Worm (Caenorhabditis elegans) whole organism, L3 larva: Measurements from ENCODE around the gene cope-1.

Source experiments
- ZK546.5 ChIP-seq: sonication (generic microtip); optimal IDR thresholded peaks from 2 replicates; lab custom pipeline; 2017; ENCODE audit warnings: missing biosample characterization, missing genetic modification characterization
- aly-2 ChIP-seq: fragments of 150-350 bp; optimal IDR thresholded peaks from 2 replicates; lab custom pipeline; 2014; ENCODE audit warnings: missing biosample characterization, missing genetic modification characterization
- ama-1 ChIP-seq: fragments of 150-350 bp; optimal IDR thresholded peaks from 2 replicates; lab custom pipeline; 2018
- ceh-28 ChIP-seq: fragments of 150-350 bp; optimal IDR thresholded peaks from 2 replicates; lab custom pipeline; 2014; ENCODE audit warnings: missing biosample characterization, missing genetic modification reagents, missing genetic modification characterization
- ceh-82 ChIP-seq: fragments of 150-350 bp; optimal IDR thresholded peaks from 2 replicates; lab custom pipeline; 2014; ENCODE audit warnings: missing biosample characterization, missing genetic modification characterization
- daf-12 ChIP-seq: fragments of 150-350 bp; optimal IDR thresholded peaks from 2 replicates; lab custom pipeline; 2014; ENCODE audit warnings: missing biosample characterization, missing genetic modification reagents, missing genetic modification characterization
- egl-5 ChIP-seq: fragments of 150-350 bp; optimal IDR thresholded peaks from 2 replicates; lab custom pipeline; 2017; ENCODE audit warnings: missing biosample characterization, missing genetic modification reagents, missing genetic modification characterization, inconsistent platforms
- elt-1 ChIP-seq: fragments of 150-350 bp; optimal IDR thresholded peaks from 2 replicates; lab custom pipeline; 2014; ENCODE audit warnings: missing biosample characterization, missing genetic modification characterization
- elt-2 ChIP-seq: sonication (generic microtip); optimal IDR thresholded peaks from 2 replicates; lab custom pipeline; 2016; ENCODE audit warnings: missing genetic modification reagents, mild to moderate bottlenecking, missing genetic modification characterization, missing compliant biosample characterization
- elt-3 ChIP-seq, 3 experiments: fragments of 150-350 bp in 1 of 3; sonication (generic microtip) in 2 of 3; optimal IDR thresholded peaks; 2 replicates in 2 of 3; 4 replicates in 1 of 3; lab custom pipeline; 2014 to 2017; ENCODE audit warnings: missing biosample characterization in 3 of 3, missing genetic modification characterization in 3 of 3
- eor-1 ChIP-seq, 2 experiments: fragments of 150-350 bp; optimal IDR thresholded peaks; 2 replicates each; lab custom pipeline; 2014 to 2018; ENCODE audit warnings: missing biosample characterization in 2 of 2, missing genetic modification characterization in 2 of 2
- fkh-2 ChIP-seq: fragments of 150-350 bp; optimal IDR thresholded peaks from 2 replicates; lab custom pipeline; 2014; ENCODE audit warnings: missing biosample characterization, missing genetic modification reagents, missing genetic modification characterization
- jun-1 ChIP-seq: fragments of 150-350 bp; optimal IDR thresholded peaks from 2 replicates; lab custom pipeline; 2014; ENCODE audit warnings: missing biosample characterization, missing genetic modification reagents, missing genetic modification characterization
- lin-15B ChIP-seq: fragments of 150-350 bp; optimal IDR thresholded peaks from 2 replicates; lab custom pipeline; 2014; ENCODE audit warnings: missing biosample characterization, missing genetic modification characterization
- lin-39 ChIP-seq: fragments of 150-350 bp; optimal IDR thresholded peaks from 2 replicates; lab custom pipeline; 2018; ENCODE audit warnings: missing biosample characterization, missing genetic modification reagents, missing genetic modification characterization
- mdl-1 ChIP-seq: fragments of 150-350 bp; optimal IDR thresholded peaks from 2 replicates; lab custom pipeline; 2014; ENCODE audit warnings: missing biosample characterization, missing genetic modification characterization
- mml-1 ChIP-seq: fragments of 150-350 bp; sonication (generic microtip); optimal IDR thresholded peaks from 3 replicates; lab custom pipeline; 2014; ENCODE audit warnings: missing biosample characterization, missing genetic modification characterization
- nfya-1 ChIP-seq: sonication (generic microtip); optimal IDR thresholded peaks from 2 replicates; lab custom pipeline; 2017; ENCODE audit warnings: missing genetic modification characterization, mild to moderate bottlenecking, missing compliant biosample characterization, antibody characterized with exemption, moderate library complexity; ENCODE audit not compliant: insufficient read depth
- nhr-12 ChIP-seq: fragments of 150-350 bp; optimal IDR thresholded peaks from 2 replicates; lab custom pipeline; 2014; ENCODE audit warnings: missing biosample characterization, missing genetic modification characterization
- nhr-23 ChIP-seq: fragments of 150-350 bp; optimal IDR thresholded peaks from 2 replicates; lab custom pipeline; 2014; ENCODE audit warnings: missing biosample characterization, missing genetic modification reagents, missing genetic modification characterization
- nhr-237 ChIP-seq: fragments of 150-350 bp; optimal IDR thresholded peaks from 2 replicates; lab custom pipeline; 2014; ENCODE audit warnings: missing biosample characterization, missing genetic modification characterization
- nhr-25 ChIP-seq: sonication (generic microtip); optimal IDR thresholded peaks from 2 replicates; lab custom pipeline; 2017; ENCODE audit warnings: missing biosample characterization, missing genetic modification characterization
- nhr-43 ChIP-seq: sonication (generic microtip); optimal IDR thresholded peaks from 2 replicates; lab custom pipeline; 2016; ENCODE audit warnings: mild to moderate bottlenecking, missing genetic modification characterization, missing compliant biosample characterization; ENCODE audit not compliant: poor library complexity, severe bottlenecking
- nhr-67 ChIP-seq: fragments of 150-350 bp; optimal IDR thresholded peaks from 2 replicates; lab custom pipeline; 2014; ENCODE audit warnings: missing biosample characterization, missing genetic modification characterization
- nhr-76 ChIP-seq: fragments of 150-350 bp; sonication (generic microtip); optimal IDR thresholded peaks from 5 replicates; lab custom pipeline; 2014; ENCODE audit warnings: missing biosample characterization, missing genetic modification characterization
- nhr-77 ChIP-seq: fragments of 150-350 bp; optimal IDR thresholded peaks from 2 replicates; lab custom pipeline; 2014; ENCODE audit warnings: missing biosample characterization, missing genetic modification characterization
- pha-4 ChIP-seq: fragments of 150-350 bp; optimal IDR thresholded peaks from 2 replicates; lab custom pipeline; 2014; ENCODE audit warnings: missing biosample characterization, missing genetic modification reagents, missing genetic modification characterization
- sea-2 ChIP-seq: fragments of 150-350 bp; sonication (generic microtip); optimal IDR thresholded peaks from 4 replicates; lab custom pipeline; 2014; ENCODE audit warnings: missing biosample characterization, missing genetic modification reagents, missing genetic modification characterization
- skn-1 ChIP-seq: fragments of 150-350 bp; optimal IDR thresholded peaks from 2 replicates; lab custom pipeline; 2014; ENCODE audit warnings: missing biosample characterization, missing genetic modification characterization
- unc-39 ChIP-seq: sonication (generic microtip); optimal IDR thresholded peaks from 4 replicates; lab custom pipeline; 2017; ENCODE audit warnings: missing biosample characterization, missing genetic modification characterization
- zag-1 ChIP-seq: fragments of 150-350 bp; optimal IDR thresholded peaks from 2 replicates; lab custom pipeline; 2014; ENCODE audit warnings: missing biosample characterization, missing genetic modification characterization
- ztf-11 ChIP-seq: fragments of 150-350 bp; optimal IDR thresholded peaks from 2 replicates; lab custom pipeline; 2014; ENCODE audit warnings: missing biosample characterization, missing genetic modification characterization
- ztf-4 ChIP-seq: fragments of 150-350 bp; optimal IDR thresholded peaks from 2 replicates; lab custom pipeline; 2014; ENCODE audit warnings: missing biosample characterization, missing genetic modification characterization

Gene cope-1

DNA sequence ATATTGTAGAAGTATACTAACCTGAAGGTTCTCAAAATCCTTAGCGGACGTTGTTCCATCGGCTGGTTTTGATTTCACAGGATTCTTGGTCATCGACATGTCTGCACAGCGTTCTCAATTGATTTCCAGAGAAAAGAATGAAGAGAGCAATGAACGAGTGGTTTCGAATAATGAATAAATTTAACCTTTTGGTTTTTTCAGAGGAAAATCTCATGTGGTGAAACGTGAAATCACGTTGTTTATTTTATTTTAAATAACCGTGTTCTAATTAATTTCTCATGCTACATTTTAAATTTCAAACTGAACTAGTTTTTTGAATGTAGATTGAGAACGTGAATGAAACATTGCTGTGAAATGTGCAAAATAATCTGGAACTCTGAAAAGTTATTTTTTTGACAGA lies 45.9 kb upstream of the cope-1 start, which contains the start of gene T03F6.6:
T03F6.6 (minus strand) TSS at position 101 of the 400 bp plus-strand sequence.
- TF ChIP-seq nhr-77 (tag; lab: Kevin White, UChicago) (no peak), ama-1 (no peak), ztf-4 (tag; lab: Kevin White, UChicago) (no peak), nhr-67 (tag; lab: Kevin White, UChicago) (no peak), nhr-23 (tag; lab: Kevin White, UChicago) (no peak), nhr-43 (tag; lab: Kevin White, UChicago) (no peak), egl-5 (tag; lab: Kevin White, UChicago) (no peak), pha-4 (tag; lab: Kevin White, UChicago) (no peak)

DNA sequence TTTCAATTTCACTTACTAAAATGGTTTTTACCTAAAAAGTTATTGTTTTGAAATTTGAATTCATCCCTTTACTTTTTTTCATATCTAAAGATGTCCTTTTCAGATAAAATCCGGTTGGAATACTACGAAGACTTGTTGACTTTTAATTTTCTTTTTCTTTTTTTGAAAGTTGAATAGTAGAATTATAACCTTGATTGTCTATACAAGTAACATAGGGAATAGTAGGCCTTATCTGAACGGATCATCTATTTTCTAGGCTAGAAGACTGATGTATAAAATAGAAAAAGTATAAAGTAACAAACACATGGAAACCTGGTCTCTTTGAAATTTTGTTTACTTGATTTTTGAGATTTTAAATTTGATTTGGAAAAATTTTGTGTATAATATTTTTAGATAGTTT lies 45.2 kb upstream of the cope-1 start:
- TF ChIP-seq ceh-82 (tag; lab: Kevin White, UChicago), result no peak
- TF ChIP-seq elt-1 (tag; lab: Kevin White, UChicago), result peak; percentile 96

DNA sequence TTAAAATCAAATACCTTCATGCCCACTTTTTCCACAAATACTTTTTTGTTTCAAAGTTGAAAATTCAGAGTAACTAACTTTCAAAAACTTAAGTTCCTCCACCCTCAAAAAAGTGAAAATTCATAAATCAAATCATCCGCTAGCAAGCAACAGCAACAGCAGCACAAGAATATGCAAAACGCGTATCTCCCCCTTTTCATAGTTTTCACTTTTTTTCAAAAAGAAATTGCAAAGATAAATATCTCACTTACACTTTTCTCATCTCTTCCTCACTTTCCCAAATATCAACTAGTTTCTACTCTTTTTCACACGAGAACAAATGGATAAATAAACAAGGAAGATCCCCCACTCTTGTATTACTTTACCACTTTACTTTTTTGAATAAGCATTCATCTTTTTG lies 44.4 kb upstream of the cope-1 start:
- peak; percentile 7 for TF ChIP-seq pha-4 (tag; lab: Kevin White, UChicago)
- no peak for TF ChIP-seq nhr-12

DNA sequence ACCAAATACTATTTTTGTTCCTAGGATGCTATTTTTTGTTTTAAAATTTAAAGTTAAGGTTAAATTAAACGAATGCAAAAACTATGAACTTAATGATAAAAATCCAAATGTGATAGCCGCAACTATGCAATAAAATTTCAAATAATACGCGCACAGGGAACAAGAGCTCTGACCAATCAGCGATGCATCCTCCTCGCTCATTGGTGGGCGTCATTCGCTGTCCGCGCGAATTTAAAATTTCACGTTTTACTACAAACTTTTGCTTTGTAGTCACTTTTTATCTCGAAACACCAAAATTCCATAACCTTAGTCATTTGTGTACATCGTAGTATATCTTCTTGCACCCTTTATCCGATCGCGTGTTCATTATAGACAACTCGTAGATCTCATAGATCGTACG lies 42.9 kb upstream of the cope-1 start:
- TF ChIP-seq egl-5 (tag; lab: Kevin White, UChicago), result no peak
- TF ChIP-seq nhr-237, result no peak
- no peak for TF ChIP-seq elt-3 (tag; optimal IDR thresholded peaks at IDR 0.05; lab: Kevin White, UChicago)
- TF ChIP-seq daf-12 (tag; lab: Kevin White, UChicago), result no peak
- no peak for TF ChIP-seq ceh-82 (tag; lab: Kevin White, UChicago)
- no peak for TF ChIP-seq nfya-1
- no peak for TF ChIP-seq mdl-1 (tag; lab: Kevin White, UChicago)
- TF ChIP-seq nhr-25, result no peak
- TF ChIP-seq elt-2 (tag; lab: Kevin White, UChicago), result no peak
- TF ChIP-seq eor-1 (tag; optimal IDR thresholded peaks at IDR 0.05; lab: Kevin White, UChicago), result no peak
- TF ChIP-seq ZK546.5, result no peak
- TF ChIP-seq aly-2 (tag; lab: Kevin White, UChicago), result no peak
- TF ChIP-seq nhr-76 (tag; lab: Kevin White, UChicago), result no peak
- no peak for TF ChIP-seq nhr-43 (tag; lab: Kevin White, UChicago)
- TF ChIP-seq ceh-28 (tag; lab: Kevin White, UChicago), result no peak
- TF ChIP-seq lin-15B, result no peak
- TF ChIP-seq ztf-11, result no peak
- no peak for TF ChIP-seq lin-39 (tag; lab: Kevin White, UChicago)
- no peak for TF ChIP-seq mml-1 (tag; lab: Kevin White, UChicago)
- TF ChIP-seq unc-39 (tag; lab: Kevin White, UChicago), result no peak

DNA sequence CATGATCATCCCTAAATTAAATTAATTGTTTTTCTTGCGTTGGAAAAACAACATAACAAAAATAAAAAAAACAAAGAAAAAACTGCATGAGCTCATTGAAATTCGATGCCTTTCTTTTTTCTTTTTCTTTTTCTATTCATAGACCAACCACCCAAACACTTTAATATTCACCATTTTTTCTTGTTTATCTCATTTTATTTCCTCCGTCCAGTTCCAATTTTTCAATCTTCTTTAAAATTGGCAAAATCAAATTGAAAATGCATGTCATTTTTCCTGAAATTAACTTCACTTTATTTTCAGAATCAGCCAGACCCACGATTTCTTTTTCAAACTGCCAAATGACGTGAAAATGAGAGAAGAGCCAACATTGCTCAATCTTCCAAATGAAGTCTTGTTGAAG lies 40.2 kb upstream of the cope-1 start, which contains the start of gene T03F6.4:
T03F6.4 (plus strand) TSS at position 301 of the 400 bp plus-strand sequence.
- TF ChIP-seq mdl-1 (tag; lab: Kevin White, UChicago) (no peak), skn-1 (tag; lab: Kevin White, UChicago) (no peak), nhr-67 (tag; lab: Kevin White, UChicago) (no peak), zag-1 (tag; lab: Kevin White, UChicago) (no peak), nhr-23 (tag; lab: Kevin White, UChicago) (no peak), nhr-237 (no peak), jun-1 (tag; lab: Kevin White, UChicago) (no peak), ceh-82 (tag; lab: Kevin White, UChicago) (no peak), sea-2 (GFP tag; lab: Kevin White, UChicago) (no peak), nhr-77 (tag; lab: Kevin White, UChicago) (no peak), nhr-76 (tag; lab: Kevin White, UChicago) (no peak), ceh-28 (tag; lab: Kevin White, UChicago) (no peak), eor-1 (tag; optimal IDR thresholded peaks at IDR 0.05; lab: Kevin White, UChicago) (no peak)

DNA sequence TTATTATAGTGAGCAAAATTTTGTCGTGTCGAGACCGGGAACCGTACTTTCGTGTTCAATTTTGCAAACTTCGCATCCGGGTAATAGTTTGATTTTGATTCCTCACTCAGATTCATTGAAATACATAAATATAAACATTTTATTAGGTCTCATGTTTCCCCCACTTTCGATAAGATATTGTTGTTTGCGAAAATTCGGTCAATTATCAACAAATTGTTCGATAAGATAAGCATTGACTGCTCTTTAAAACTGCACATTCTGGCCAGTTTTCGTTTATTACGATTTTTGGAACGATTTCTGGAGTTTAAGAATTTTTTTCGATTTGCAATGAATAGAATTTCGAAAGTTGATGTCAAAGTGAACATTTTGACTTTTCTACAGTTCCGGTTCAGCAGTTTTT lies 37.4 kb upstream of the cope-1 start:
- TF ChIP-seq pha-4 (tag; lab: Kevin White, UChicago) (peak; percentile 47), elt-2 (tag; lab: Kevin White, UChicago) (peak; percentile 85), fkh-2 (tag; lab: Kevin White, UChicago) (no peak)
